Fruit fly (Drosophila melanogaster): Measurements from ENCODE around the gene Wdr24.

Wdr24 gene

dm6 chr3R:29745056-29745455, at the start of gene Wdr24, which contains the start of gene IntS11:
Gene Wdr24 (minus strand): TSS chr3R:29745092.
Gene IntS11 (plus strand): TSS chr3R:29745337.
- TF ChIP-seq Lim3 (GFP tag; IDR thresholded peaks at IDR 0.05), result peak; percentile 64
- TF ChIP-seq CG4360 (GFP tag; IDR thresholded peaks at IDR 0.05), result 0 out of 2 replicates have a peak, but pooled peaks have one; percentile 32
- peak; percentile 64 for TF ChIP-seq CG17385 (GFP tag; optimal IDR thresholded peaks at IDR 0.05)
- TF ChIP-seq fru (optimal IDR thresholded peaks at IDR 0.05), result no peak
- peak in 1 of 2 experiments; percentile 61 for TF ChIP-seq Hr51 (GFP tag; optimal IDR thresholded peaks at IDR 0.05)
- TF ChIP-seq CG34422 (GFP tag; IDR thresholded peaks at IDR 0.05), result peak; percentile 95
- TF ChIP-seq CG9932 (GFP tag; IDR thresholded peaks at IDR 0.05), result peak; percentile 97
- no peak for TF ChIP-seq CG42726 (GFP tag; IDR thresholded peaks at IDR 0.05; ENCODE audit: partially characterized antibody)
- TF ChIP-seq her (GFP tag; optimal IDR thresholded peaks at IDR 0.05), result no peak
- TF ChIP-seq CG6854 (GFP tag; optimal IDR thresholded peaks at IDR 0.05), result no peak
- TF ChIP-seq ttk (GFP tag; IDR thresholded peaks at IDR 0.05), result peak; percentile 94
- TF ChIP-seq CG11696 (GFP tag; IDR thresholded peaks at IDR 0.05), result no peak
- peak; percentile 85; the same call in 2 of the 3 replicates for TF ChIP-seq CG3726 (GFP tag; IDR thresholded peaks at IDR 0.05)
- TF ChIP-seq bowl (GFP tag; IDR thresholded peaks at IDR 0.05), result 0 out of 2 replicates have a peak, but pooled peaks have one; percentile 34
- no peak for TF ChIP-seq CG12769 (tag; optimal IDR thresholded peaks at IDR 0.05)
- no peak for TF ChIP-seq ash1 (GFP tag; optimal IDR thresholded peaks at IDR 0.05)
- TF ChIP-seq CG6683 (GFP tag; optimal IDR thresholded peaks at IDR 0.05), result no peak
- peak; percentile 87 for TF ChIP-seq stc (GFP tag; IDR thresholded peaks at IDR 0.05)
- TF ChIP-seq Opbp (GFP tag; IDR thresholded peaks at IDR 0.05; ENCODE audit: partially characterized antibody), result peak; percentile 35; the same call in 1 of the 3 replicates
- peak; percentile 96 for TF ChIP-seq Med (GFP tag)
- no peak for TF ChIP-seq lov (optimal IDR thresholded peaks at IDR 0.05)
- no peak for TF ChIP-seq lov (GFP tag; IDR thresholded peaks at IDR 0.05)
- peak; percentile 88 for TF ChIP-seq H15 (GFP tag; IDR thresholded peaks at IDR 0.05)
- peak; percentile 52 for TF ChIP-seq Sry-δ (GFP tag; optimal IDR thresholded peaks at IDR 0.05)
- TF ChIP-seq chif (GFP tag; optimal IDR thresholded peaks at IDR 0.05), result peak; percentile 28 to 71
- TF ChIP-seq dati (GFP tag; IDR thresholded peaks at IDR 0.05), result 0 out of 2 replicates have a peak, but pooled peaks have one; percentile 39
- TF ChIP-seq HmgZ (tag; optimal IDR thresholded peaks at IDR 0.05), result peak; percentile 94
- no peak for TF ChIP-seq CG15479 (GFP tag; optimal IDR thresholded peaks at IDR 0.05)
- TF ChIP-seq az2 (GFP tag; optimal IDR thresholded peaks at IDR 0.05), result peak; percentile 58
- peak; percentile 72 for TF ChIP-seq CG12942 (GFP tag; optimal IDR thresholded peaks at IDR 0.05)
- TF ChIP-seq Nf-YC (tag; optimal IDR thresholded peaks at IDR 0.05), result peak; percentile 63
- peak; percentile 69 for TF ChIP-seq ems (GFP tag; optimal IDR thresholded peaks at IDR 0.05)
- TF ChIP-seq nerfin-2 (GFP tag; IDR thresholded peaks at IDR 0.05; ENCODE audit: partially characterized antibody), result 0 out of 2 replicates have a peak, but pooled peaks have one; percentile 9
- TF ChIP-seq CG11247 (GFP tag; IDR thresholded peaks at IDR 0.05), result peak; percentile 92
- TF ChIP-seq sna (GFP tag; IDR thresholded peaks at IDR 0.05; ENCODE audit: partially characterized antibody), result peak; percentile 24; the same call in 1 of the 2 replicates
- peak; percentile 74 for TF ChIP-seq Awh (GFP tag; IDR thresholded peaks at IDR 0.05)
- no peak for TF ChIP-seq D (optimal IDR thresholded peaks at IDR 0.05)
- no peak for TF ChIP-seq D (GFP tag; optimal IDR thresholded peaks at IDR 0.05)
- TF ChIP-seq CG31388 (GFP tag; optimal IDR thresholded peaks at IDR 0.05), result peak; percentile 34
- TF ChIP-seq dmrt99B (tag; optimal IDR thresholded peaks at IDR 0.05), result no peak
- TF ChIP-seq CG11560 (tag; IDR thresholded peaks at IDR 0.05), result peak; percentile 84
- peak; percentile 87 for TF ChIP-seq Hsf (GFP tag; optimal IDR thresholded peaks at IDR 0.05)
- TF ChIP-seq scrt (GFP tag; optimal IDR thresholded peaks at IDR 0.05), result peak; percentile 77
- no peak for TF ChIP-seq HLH4C (GFP tag; IDR thresholded peaks at IDR 0.05; ENCODE audit: partially characterized antibody)
- TF ChIP-seq Dip3 (GFP tag; optimal IDR thresholded peaks at IDR 0.05), result peak; percentile 91
- peak; percentile 21 for TF ChIP-seq CG18011 (GFP tag; optimal IDR thresholded peaks at IDR 0.05)
- TF ChIP-seq ato (GFP tag; IDR thresholded peaks at IDR 0.05; ENCODE audit: partially characterized antibody), result no peak
- TF ChIP-seq Dip2 (GFP tag; IDR thresholded peaks at IDR 0.05), result 0 out of 2 replicates have a peak, but pooled peaks have one; percentile 28
- peak; percentile 53 for TF ChIP-seq C15 (GFP tag; IDR thresholded peaks at IDR 0.05)
- 0 out of 4 replicates have a peak, but pooled peaks have one; percentile 42 for TF ChIP-seq Dll (GFP tag; IDR thresholded peaks at IDR 0.05; ENCODE audit: partially characterized antibody)
- peak; percentile 73 for TF ChIP-seq pzg (GFP tag; optimal IDR thresholded peaks at IDR 0.05)
